Fruit fly (Drosophila melanogaster) whole organism, embryonic: ENCODE data around the gene CG13670.

Experiments
- Atf3 ChIP-seq: fragments of 200-800 bp; sonication (Bioruptor generic); optimal IDR thresholded peaks from 3 replicates; lab custom pipeline; 2016; ENCODE audit warnings: missing biosample characterization, missing genetic modification characterization
- Awh ChIP-seq: fragments of 200-800 bp; sonication (Bioruptor generic); IDR thresholded peaks from 2 replicates; pipeline ENCODE4, ENCODE4 v1.3.6; 2022; ENCODE audit warnings: missing biosample characterization, missing genetic modification characterization
- B-H2 ChIP-seq: fragments of 200-800 bp; sonication (Bioruptor generic); optimal IDR thresholded peaks from 2 replicates; lab custom pipeline; 2018; ENCODE audit warnings: missing biosample characterization, mild to moderate bottlenecking, missing genetic modification characterization
- CG10274 ChIP-seq: fragments of 200-800 bp; sonication (Bioruptor generic); optimal IDR thresholded peaks from 3 replicates; lab custom pipeline; 2017; ENCODE audit warnings: missing biosample characterization, mild to moderate bottlenecking, missing genetic modification characterization
- CG11695 ChIP-seq: fragments of 200-800 bp; sonication (Bioruptor generic); IDR thresholded peaks from 3 replicates; pipeline ENCODE4 v1.3.6; 2022; ENCODE audit warnings: missing biosample characterization, missing genetic modification characterization
- CG13123 ChIP-seq: fragments of 200-800 bp; sonication (Bioruptor generic); optimal IDR thresholded peaks from 2 replicates; lab custom pipeline; 2016; ENCODE audit warnings: missing biosample characterization, missing genetic modification characterization
- CG13424 ChIP-seq: fragments of 200-800 bp; sonication (Bioruptor generic); optimal IDR thresholded peaks from 2 replicates; lab custom pipeline; 2019; ENCODE audit warnings: missing biosample characterization, mild to moderate bottlenecking, missing genetic modification characterization, moderate library complexity
- CG14014 ChIP-seq: fragments of 200-800 bp; sonication (Bioruptor generic); IDR thresholded peaks from 2 replicates; pipeline ENCODE4 v1.3.6; 2022; ENCODE audit warnings: missing biosample characterization, missing genetic modification characterization
- CG16779 ChIP-seq: fragments of 200-800 bp; sonication (Bioruptor generic); IDR thresholded peaks from 2 replicates; pipeline ENCODE4 v1.3.6; 2022; ENCODE audit warnings: missing biosample characterization, missing genetic modification characterization
- CG17359 ChIP-seq: fragments of 200-800 bp; sonication (Bioruptor generic); optimal IDR thresholded peaks from 3 replicates; lab custom pipeline; 2018; ENCODE audit warnings: missing biosample characterization, mild to moderate bottlenecking, missing genetic modification characterization, moderate library complexity
- CG1832 ChIP-seq: fragments of 200-800 bp; sonication (Bioruptor generic); optimal IDR thresholded peaks from 2 replicates; lab custom pipeline; 2017; ENCODE audit warnings: missing biosample characterization, mild to moderate bottlenecking, missing genetic modification characterization, inconsistent platforms
- CG18476 ChIP-seq: fragments of 200-800 bp; sonication (Bioruptor generic); optimal IDR thresholded peaks from 2 replicates; lab custom pipeline; 2016; ENCODE audit warnings: missing biosample characterization, mild to moderate bottlenecking, missing genetic modification characterization
- CG2120 ChIP-seq: fragments of 200-800 bp; sonication (Bioruptor generic); optimal IDR thresholded peaks from 3 replicates; lab custom pipeline; 2016; ENCODE audit warnings: missing biosample characterization, missing genetic modification characterization
- CG3065 ChIP-seq: fragments of 200-800 bp; sonication (Bioruptor generic); optimal IDR thresholded peaks from 2 replicates; lab custom pipeline; 2016; ENCODE audit warnings: missing biosample characterization, missing genetic modification characterization
- CG3163 ChIP-seq: fragments of 200-800 bp; sonication (Bioruptor generic); optimal IDR thresholded peaks from 3 replicates; lab custom pipeline; 2016; ENCODE audit warnings: missing biosample characterization, missing genetic modification characterization
- CG32767 ChIP-seq: fragments of 200-800 bp; sonication (Bioruptor generic); IDR thresholded peaks from 2 replicates; pipeline ENCODE4 v1.3.6; 2022; ENCODE audit warnings: missing biosample characterization, missing genetic modification characterization
- CG4424 ChIP-seq: fragments of 200-800 bp; sonication (Bioruptor generic); optimal IDR thresholded peaks from 3 replicates; lab custom pipeline; 2016; ENCODE audit warnings: missing biosample characterization, missing genetic modification characterization
- CG4820 ChIP-seq: fragments of 200-800 bp; sonication (Bioruptor generic); optimal IDR thresholded peaks from 3 replicates; lab custom pipeline; 2016; ENCODE audit warnings: missing biosample characterization, missing genetic modification characterization
- CG6683 ChIP-seq: fragments of 200-800 bp; sonication (Bioruptor generic); optimal IDR thresholded peaks from 2 replicates; lab custom pipeline; 2017; ENCODE audit warnings: missing biosample characterization, mild to moderate bottlenecking, missing genetic modification characterization, missing genetic modification reagents
- CG7271 ChIP-seq: fragments of 200-800 bp; sonication (Bioruptor generic); optimal IDR thresholded peaks from 2 replicates; lab custom pipeline; 2018; ENCODE audit warnings: missing biosample characterization, mild to moderate bottlenecking, missing genetic modification characterization, moderate library complexity
- CG8089 ChIP-seq: fragments of 200-800 bp; sonication (Bioruptor generic); optimal IDR thresholded peaks from 3 replicates; lab custom pipeline; 2016; ENCODE audit warnings: missing biosample characterization, missing genetic modification characterization
- CG8388 ChIP-seq: fragments of 200-800 bp; sonication (Bioruptor generic); optimal IDR thresholded peaks from 2 replicates; lab custom pipeline; 2019; ENCODE audit warnings: missing biosample characterization, mild to moderate bottlenecking, missing genetic modification characterization, moderate library complexity
- CG8765 ChIP-seq: fragments of 200-800 bp; sonication (Bioruptor generic); IDR thresholded peaks from 2 replicates; pipeline ENCODE4 v1.3.6; 2022; ENCODE audit warnings: missing biosample characterization, missing genetic modification characterization
- CG8924 ChIP-seq: fragments of 200-800 bp; optimal IDR thresholded peaks from 3 replicates; lab custom pipeline; 2019; ENCODE audit warnings: missing biosample characterization, mild to moderate bottlenecking, missing genetic modification characterization, moderate library complexity
- D19A ChIP-seq: fragments of 200-800 bp; optimal IDR thresholded peaks from 3 replicates; lab custom pipeline; 2019; ENCODE audit warnings: missing biosample characterization, mild to moderate bottlenecking, missing genetic modification characterization, moderate library complexity
- Dip3 ChIP-seq: fragments of 200-800 bp; sonication (Bioruptor generic); optimal IDR thresholded peaks from 3 replicates; lab custom pipeline; 2016; ENCODE audit warnings: missing biosample characterization, missing genetic modification characterization
- Doc3 ChIP-seq: fragments of 200-800 bp; sonication (Bioruptor generic); IDR thresholded peaks from 3 replicates; pipeline ENCODE4 v1.3.6; 2022; ENCODE audit warnings: missing biosample characterization, missing genetic modification characterization; ENCODE audit not compliant: partially characterized antibody
- Dp ChIP-seq: fragments of 200-800 bp; sonication (Bioruptor generic); optimal IDR thresholded peaks from 2 replicates; lab custom pipeline; 2018; ENCODE audit warnings: missing biosample characterization, mild to moderate bottlenecking, missing genetic modification characterization, moderate library complexity
- Ets65A ChIP-seq: fragments of 200-800 bp; sonication (Bioruptor generic); peaks from one replicate; lab custom pipeline; 2016; ENCODE audit warnings: missing biosample characterization, missing genetic modification characterization
- Gug ChIP-seq: fragments of 200-800 bp; sonication (Bioruptor generic); IDR thresholded peaks from 4 replicates; pipeline ENCODE4 v1.3.6; 2022; ENCODE audit warnings: missing biosample characterization, missing genetic modification characterization
- Hsf ChIP-seq: fragments of 200-800 bp; sonication (Bioruptor generic); optimal IDR thresholded peaks from 3 replicates; lab custom pipeline; 2016; ENCODE audit warnings: missing biosample characterization, missing genetic modification characterization
- Meics ChIP-seq: fragments of 200-800 bp; sonication (Bioruptor generic); optimal IDR thresholded peaks from 2 replicates; lab custom pipeline; 2017; ENCODE audit warnings: missing biosample characterization, mild to moderate bottlenecking, missing genetic modification characterization
- Opbp ChIP-seq: fragments of 200-800 bp; sonication (Bioruptor generic); IDR thresholded peaks from 3 replicates; pipeline ENCODE4 v1.3.6; 2022; ENCODE audit warnings: missing biosample characterization, missing genetic modification characterization; ENCODE audit not compliant: partially characterized antibody
- Optix ChIP-seq: fragments of 200-800 bp; sonication (Bioruptor generic); IDR thresholded peaks from 3 replicates; pipeline ENCODE4 v1.3.6; 2022; ENCODE audit warnings: missing biosample characterization, missing genetic modification characterization
- Poxn ChIP-seq: fragments of 200-800 bp; sonication (Bioruptor generic); IDR thresholded peaks from 2 replicates; pipeline ENCODE4 v1.3.6; 2022; ENCODE audit warnings: missing biosample characterization, missing genetic modification characterization
- ap ChIP-seq: fragments of 200-800 bp; sonication (Bioruptor generic); IDR thresholded peaks from 2 replicates; pipeline ENCODE4 v1.3.6; 2022; ENCODE audit warnings: missing biosample characterization, missing genetic modification characterization
- ara ChIP-seq: fragments of 200-800 bp; sonication (Bioruptor generic); IDR thresholded peaks from 2 replicates; pipeline ENCODE4 v1.3.6; 2022; ENCODE audit warnings: missing biosample characterization, missing genetic modification characterization
- bowl ChIP-seq: fragments of 200-800 bp; sonication (Bioruptor generic); IDR thresholded peaks from 2 replicates; pipeline ENCODE4 v1.3.6; 2022; ENCODE audit warnings: missing biosample characterization, missing genetic modification characterization
- dan ChIP-seq: fragments of 200-800 bp; sonication (Bioruptor generic); IDR thresholded peaks from 2 replicates; pipeline ENCODE4 v1.3.6; 2022; ENCODE audit warnings: missing biosample characterization, missing genetic modification characterization
- fd64A ChIP-seq: fragments of 200-800 bp; sonication (Bioruptor generic); optimal IDR thresholded peaks from 3 replicates; lab custom pipeline; 2018; ENCODE audit warnings: missing biosample characterization, mild to moderate bottlenecking, missing genetic modification characterization
- gce ChIP-seq: fragments of 200-800 bp; sonication (Bioruptor generic); IDR thresholded peaks from 3 replicates; pipeline ENCODE4 v1.3.6; 2022; ENCODE audit warnings: missing biosample characterization, missing genetic modification characterization
- gcm2 ChIP-seq: fragments of 200-800 bp; sonication (Bioruptor generic); optimal IDR thresholded peaks from 2 replicates; lab custom pipeline; 2016; ENCODE audit warnings: missing biosample characterization, missing genetic modification characterization
- hth ChIP-seq: fragments of >200 bp; optimal IDR thresholded peaks from 2 replicates; lab custom pipeline; 2017; ENCODE audit warnings: inconsistent platforms
- ind ChIP-seq: fragments of 200-800 bp; sonication (Bioruptor generic); optimal IDR thresholded peaks from 3 replicates; lab custom pipeline; 2016; ENCODE audit warnings: missing biosample characterization, missing genetic modification characterization
- kay ChIP-seq: fragments of 200-800 bp; sonication (Bioruptor generic); optimal IDR thresholded peaks from 2 replicates; lab custom pipeline; 2016; ENCODE audit warnings: missing biosample characterization, missing genetic modification characterization
- lov ChIP-seq, 2 experiments: fragments of 200-800 bp in 1 of 2; fragments of >200 bp in 1 of 2; sonication (Bioruptor generic) in 1 of 2; IDR thresholded peaks in 1 of 2; optimal IDR thresholded peaks in 1 of 2; 2 replicates in 1 of 2; 3 replicates in 1 of 2; pipeline versions ENCODE4 v1.3.6 to Lab custom; 2017 to 2022; ENCODE audit warnings: missing biosample characterization in 1 of 2, missing genetic modification characterization in 1 of 2
- row ChIP-seq: fragments of 200-800 bp; sonication (Bioruptor generic); IDR thresholded peaks from 3 replicates; pipeline ENCODE4 v1.3.6; 2022; ENCODE audit warnings: missing biosample characterization, missing genetic modification characterization
- sug ChIP-seq: fragments of 200-800 bp; optimal IDR thresholded peaks from 2 replicates; lab custom pipeline; 2019; ENCODE audit warnings: missing biosample characterization, mild to moderate bottlenecking, missing genetic modification characterization, moderate library complexity

Gene CG13670

DNA sequence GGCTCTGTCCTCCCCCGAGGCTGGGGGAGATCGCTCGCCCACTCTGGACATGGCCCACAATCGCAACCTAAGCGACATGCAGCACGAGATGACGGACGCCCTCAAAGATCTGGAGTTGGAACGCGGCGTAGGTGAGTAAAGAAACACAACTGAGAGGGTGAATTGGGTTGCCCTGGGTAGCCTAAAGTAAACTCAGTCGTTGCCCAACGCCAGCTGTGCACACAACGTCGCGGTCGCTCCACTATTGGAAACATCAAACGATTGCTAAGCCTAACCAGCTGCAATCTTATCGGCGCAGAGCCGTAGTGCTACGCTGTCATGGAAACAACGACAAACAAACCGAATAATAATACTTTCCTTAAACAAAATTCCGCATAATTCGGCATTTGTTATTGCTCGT, 26.8 kb downstream of the CG13670 start (continued):
- TF ChIP-seq D19A (no peak), gcm2 (no peak), ind (no peak), fd64A (GFP tag; lab: Kevin White, UChicago) (peak; percentile 47), Atf3 (GFP tag; lab: Kevin White, UChicago) (no peak), ara (no peak), dan (GFP tag; lab: Robert Waterston, UW) (no peak), CG13424 (tag; lab: Kevin White, UChicago) (no peak), Gug (GFP tag; lab: Robert Waterston, UW) (no peak), sug (tag; lab: Kevin White, UChicago) (no peak), CG14014 (GFP tag; lab: Robert Waterston, UW) (peak; percentile 48; the same call in 1 of the 2 replicates), CG8089 (GFP tag; lab: Kevin White, UChicago) (no peak), CG8924 (tag; lab: Kevin White, UChicago) (no peak), CG13123 (GFP tag; lab: Kevin White, UChicago) (no peak), Hsf (no peak), Opbp (GFP tag; lab: Robert Waterston, UW) (no peak), row (GFP tag; lab: Robert Waterston, UW) (no peak), Doc3 (GFP tag; lab: Robert Waterston, UW) (no peak), CG3065 (GFP tag; lab: Kevin White, UChicago) (no peak), CG4424 (GFP tag; lab: Kevin White, UChicago) (no peak), CG2120 (no peak), Awh (peak; percentile 31; the same call in 1 of the 2 replicates), Dip3 (GFP tag; lab: Kevin White, UChicago) (no peak), Optix (GFP tag; lab: Robert Waterston, UW) (no peak), CG10274 (no peak), CG8388 (no peak), CG4820 (GFP tag; lab: Kevin White, UChicago) (no peak), CG1832 (GFP tag; lab: Kevin White, UChicago) (no peak), CG7271 (tag; lab: Kevin White, UChicago) (no peak), hth (no peak), Dp (GFP tag; lab: Kevin White, UChicago) (no peak), Meics (GFP tag; lab: Kevin White, UChicago) (no peak), CG32767 (GFP tag; lab: Robert Waterston, UW) (no peak), CG18476 (no peak), CG11695 (0 out of 3 replicates have a peak, but pooled peaks have one; percentile 12), ap (GFP tag; lab: Robert Waterston, UW) (no peak), Poxn (GFP tag; lab: Robert Waterston, UW) (no peak), CG16779 (no peak), gce (GFP tag; lab: Robert Waterston, UW) (peak; percentile 79; the same call in 2 of the 3 replicates), lov (optimal IDR thresholded peaks at IDR 0.05; lab: Kevin White, UChicago) (no peak), lov (GFP tag; IDR thresholded peaks at IDR 0.05; lab: Robert Waterston, UW) (0 out of 3 replicates have a peak, but pooled peaks have one; percentile 44), B-H2 (GFP tag; lab: Kevin White, UChicago) (peak; percentile 28), CG6683 (peak; percentile 15), CG3163 (GFP tag; lab: Kevin White, UChicago) (no peak), bowl (GFP tag; lab: Robert Waterston, UW) (0 out of 2 replicates have a peak, but pooled peaks have one; percentile 15), CG17359 (no peak), Ets65A (GFP tag; lab: Kevin White, UChicago) (no peak), kay (GFP tag; lab: Kevin White, UChicago) (no peak), CG8765 (no peak)
